Worm (Caenorhabditis elegans) whole organism, L3 larva: Measurements from ENCODE around the gene rol-8.

ENCODE experiments used
- R02D3.7 ChIP-seq: fragments of 150-350 bp; optimal IDR thresholded peaks from 2 replicates; lab custom pipeline; 2014; ENCODE audit warnings: missing biosample characterization, missing genetic modification characterization
- ZK546.5 ChIP-seq: sonication (generic microtip); optimal IDR thresholded peaks from 2 replicates; lab custom pipeline; 2017; ENCODE audit warnings: missing biosample characterization, missing genetic modification characterization
- aly-2 ChIP-seq: fragments of 150-350 bp; optimal IDR thresholded peaks from 2 replicates; lab custom pipeline; 2014; ENCODE audit warnings: missing biosample characterization, missing genetic modification characterization
- ama-1 ChIP-seq: fragments of 150-350 bp; optimal IDR thresholded peaks from 2 replicates; lab custom pipeline; 2018
- ceh-16 ChIP-seq: sonication (generic microtip); optimal IDR thresholded peaks from 2 replicates; lab custom pipeline; 2017; ENCODE audit warnings: missing biosample characterization, missing genetic modification characterization
- ceh-28 ChIP-seq: fragments of 150-350 bp; optimal IDR thresholded peaks from 2 replicates; lab custom pipeline; 2014; ENCODE audit warnings: missing biosample characterization, missing genetic modification reagents, missing genetic modification characterization
- ceh-82 ChIP-seq: fragments of 150-350 bp; optimal IDR thresholded peaks from 2 replicates; lab custom pipeline; 2014; ENCODE audit warnings: missing biosample characterization, missing genetic modification characterization
- daf-12 ChIP-seq: fragments of 150-350 bp; optimal IDR thresholded peaks from 2 replicates; lab custom pipeline; 2014; ENCODE audit warnings: missing biosample characterization, missing genetic modification reagents, missing genetic modification characterization
- egl-27 ChIP-seq: sonication (generic microtip); optimal IDR thresholded peaks from 4 replicates; lab custom pipeline; 2017; ENCODE audit warnings: missing biosample characterization, missing genetic modification reagents, missing genetic modification characterization
- elt-1 ChIP-seq: fragments of 150-350 bp; optimal IDR thresholded peaks from 2 replicates; lab custom pipeline; 2014; ENCODE audit warnings: missing biosample characterization, missing genetic modification characterization
- elt-2 ChIP-seq: sonication (generic microtip); optimal IDR thresholded peaks from 2 replicates; lab custom pipeline; 2016; ENCODE audit warnings: missing genetic modification reagents, mild to moderate bottlenecking, missing genetic modification characterization, missing compliant biosample characterization
- elt-3 ChIP-seq, 3 experiments: fragments of 150-350 bp in 1 of 3; sonication (generic microtip) in 2 of 3; optimal IDR thresholded peaks; 2 replicates in 2 of 3; 4 replicates in 1 of 3; lab custom pipeline; 2014 to 2017; ENCODE audit warnings: missing biosample characterization in 3 of 3, missing genetic modification characterization in 3 of 3
- eor-1 ChIP-seq, 2 experiments: fragments of 150-350 bp; optimal IDR thresholded peaks; 2 replicates each; lab custom pipeline; 2014 to 2018; ENCODE audit warnings: missing biosample characterization in 2 of 2, missing genetic modification characterization in 2 of 2
- fkh-10 ChIP-seq: sonication (generic microtip); optimal IDR thresholded peaks from 2 replicates; lab custom pipeline; 2017; ENCODE audit warnings: missing biosample characterization, missing genetic modification reagents, missing genetic modification characterization
- fkh-2 ChIP-seq: fragments of 150-350 bp; optimal IDR thresholded peaks from 2 replicates; lab custom pipeline; 2014; ENCODE audit warnings: missing biosample characterization, missing genetic modification reagents, missing genetic modification characterization
- fos-1 ChIP-seq: fragments of 150-350 bp; optimal IDR thresholded peaks from 2 replicates; lab custom pipeline; 2014; ENCODE audit warnings: missing biosample characterization, missing genetic modification characterization
- hmg-11 ChIP-seq: sonication (generic microtip); optimal IDR thresholded peaks from 2 replicates; lab custom pipeline; 2016; ENCODE audit warnings: missing genetic modification characterization, missing compliant biosample characterization
- jun-1 ChIP-seq: fragments of 150-350 bp; optimal IDR thresholded peaks from 2 replicates; lab custom pipeline; 2014; ENCODE audit warnings: missing biosample characterization, missing genetic modification reagents, missing genetic modification characterization
- lin-15B ChIP-seq: fragments of 150-350 bp; optimal IDR thresholded peaks from 2 replicates; lab custom pipeline; 2014; ENCODE audit warnings: missing biosample characterization, missing genetic modification characterization
- lin-39 ChIP-seq: fragments of 150-350 bp; optimal IDR thresholded peaks from 2 replicates; lab custom pipeline; 2018; ENCODE audit warnings: missing biosample characterization, missing genetic modification reagents, missing genetic modification characterization
- lsy-12 ChIP-seq: sonication (generic microtip); optimal IDR thresholded peaks from 2 replicates; lab custom pipeline; 2016; ENCODE audit warnings: mild to moderate bottlenecking, missing genetic modification characterization, missing compliant biosample characterization
- mdl-1 ChIP-seq: fragments of 150-350 bp; optimal IDR thresholded peaks from 2 replicates; lab custom pipeline; 2014; ENCODE audit warnings: missing biosample characterization, missing genetic modification characterization
- nfya-1 ChIP-seq: sonication (generic microtip); optimal IDR thresholded peaks from 2 replicates; lab custom pipeline; 2017; ENCODE audit warnings: missing genetic modification characterization, mild to moderate bottlenecking, missing compliant biosample characterization, antibody characterized with exemption, moderate library complexity; ENCODE audit not compliant: insufficient read depth
- nhr-11 ChIP-seq: fragments of 150-350 bp; optimal IDR thresholded peaks from 2 replicates; lab custom pipeline; 2014; ENCODE audit warnings: missing biosample characterization, missing genetic modification characterization
- nhr-12 ChIP-seq: fragments of 150-350 bp; optimal IDR thresholded peaks from 2 replicates; lab custom pipeline; 2014; ENCODE audit warnings: missing biosample characterization, missing genetic modification characterization
- nhr-23 ChIP-seq: fragments of 150-350 bp; optimal IDR thresholded peaks from 2 replicates; lab custom pipeline; 2014; ENCODE audit warnings: missing biosample characterization, missing genetic modification reagents, missing genetic modification characterization
- nhr-237 ChIP-seq: fragments of 150-350 bp; optimal IDR thresholded peaks from 2 replicates; lab custom pipeline; 2014; ENCODE audit warnings: missing biosample characterization, missing genetic modification characterization
- nhr-25 ChIP-seq: sonication (generic microtip); optimal IDR thresholded peaks from 2 replicates; lab custom pipeline; 2017; ENCODE audit warnings: missing biosample characterization, missing genetic modification characterization
- nhr-28 ChIP-seq: fragments of 150-350 bp; optimal IDR thresholded peaks from 2 replicates; lab custom pipeline; 2014; ENCODE audit warnings: missing biosample characterization, missing genetic modification characterization
- nhr-67 ChIP-seq: fragments of 150-350 bp; optimal IDR thresholded peaks from 2 replicates; lab custom pipeline; 2014; ENCODE audit warnings: missing biosample characterization, missing genetic modification characterization
- nhr-76 ChIP-seq: fragments of 150-350 bp; sonication (generic microtip); optimal IDR thresholded peaks from 5 replicates; lab custom pipeline; 2014; ENCODE audit warnings: missing biosample characterization, missing genetic modification characterization
- nhr-77 ChIP-seq: fragments of 150-350 bp; optimal IDR thresholded peaks from 2 replicates; lab custom pipeline; 2014; ENCODE audit warnings: missing biosample characterization, missing genetic modification characterization
- pha-4 ChIP-seq: fragments of 150-350 bp; optimal IDR thresholded peaks from 2 replicates; lab custom pipeline; 2014; ENCODE audit warnings: missing biosample characterization, missing genetic modification reagents, missing genetic modification characterization
- pqm-1 ChIP-seq: fragments of 150-350 bp; optimal IDR thresholded peaks from 2 replicates; lab custom pipeline; 2017; ENCODE audit warnings: missing biosample characterization, missing genetic modification characterization, inconsistent platforms
- sea-2 ChIP-seq: fragments of 150-350 bp; sonication (generic microtip); optimal IDR thresholded peaks from 4 replicates; lab custom pipeline; 2014; ENCODE audit warnings: missing biosample characterization, missing genetic modification reagents, missing genetic modification characterization
- skn-1 ChIP-seq: fragments of 150-350 bp; optimal IDR thresholded peaks from 2 replicates; lab custom pipeline; 2014; ENCODE audit warnings: missing biosample characterization, missing genetic modification characterization
- snpc-4 ChIP-seq: fragments of 150-350 bp; optimal IDR thresholded peaks from 2 replicates; lab custom pipeline; 2014; ENCODE audit warnings: missing biosample characterization, missing genetic modification characterization
- unc-39 ChIP-seq: sonication (generic microtip); optimal IDR thresholded peaks from 4 replicates; lab custom pipeline; 2017; ENCODE audit warnings: missing biosample characterization, missing genetic modification characterization
- unc-62 ChIP-seq: fragments of 150-350 bp; sonication (generic microtip); optimal IDR thresholded peaks from 4 replicates; lab custom pipeline; 2014; ENCODE audit warnings: missing biosample characterization, missing genetic modification reagents, missing genetic modification characterization
- zag-1 ChIP-seq: fragments of 150-350 bp; optimal IDR thresholded peaks from 2 replicates; lab custom pipeline; 2014; ENCODE audit warnings: missing biosample characterization, missing genetic modification characterization
- ztf-11 ChIP-seq: fragments of 150-350 bp; optimal IDR thresholded peaks from 2 replicates; lab custom pipeline; 2014; ENCODE audit warnings: missing biosample characterization, missing genetic modification characterization
- ztf-4 ChIP-seq: fragments of 150-350 bp; optimal IDR thresholded peaks from 2 replicates; lab custom pipeline; 2014; ENCODE audit warnings: missing biosample characterization, missing genetic modification characterization

rol-8 gene

DNA sequence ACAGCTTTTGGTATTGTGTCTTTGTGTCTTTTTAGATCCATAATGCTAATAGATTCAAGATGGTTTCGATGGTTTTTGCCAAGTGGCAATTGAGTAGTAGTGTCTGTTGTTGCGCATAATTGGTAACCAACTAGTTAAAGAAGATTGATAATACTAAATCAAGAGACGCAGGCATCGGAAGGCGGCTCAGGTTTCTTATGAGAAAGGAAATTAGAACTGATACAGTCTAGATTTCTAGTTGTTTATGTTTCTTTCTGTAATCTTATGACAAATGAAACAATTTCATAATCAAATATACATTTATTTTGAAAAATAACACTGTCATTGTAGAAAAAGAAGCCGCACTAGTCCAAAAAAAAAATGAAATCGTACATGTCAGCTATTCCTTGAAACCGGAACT is 9.9 kb downstream of the rol-8 start, which contains the start of gene ZK1290.10:
TSS of gene ZK1290.10 (minus strand) at position 101 of the 400 bp plus-strand sequence.
- TF ChIP-seq elt-3 (tag; optimal IDR thresholded peaks at IDR 0.05; lab: Kevin White, UChicago) (no peak), nhr-28 (tag; lab: Kevin White, UChicago) (no peak), ZK546.5 (tag; lab: Kevin White, UChicago) (no peak), nhr-67 (tag; lab: Kevin White, UChicago) (no peak), nhr-76 (tag; lab: Kevin White, UChicago) (no peak), ztf-11 (tag; lab: Kevin White, UChicago) (no peak), nhr-237 (no peak), fkh-2 (tag; lab: Kevin White, UChicago) (no peak), snpc-4 (tag; lab: Kevin White, UChicago) (no peak), skn-1 (tag; lab: Kevin White, UChicago) (no peak), aly-2 (tag; lab: Kevin White, UChicago) (no peak), lsy-12 (tag; lab: Kevin White, UChicago) (no peak)
- TF ChIP-seq, all 47 proteins: peak for 0

DNA sequence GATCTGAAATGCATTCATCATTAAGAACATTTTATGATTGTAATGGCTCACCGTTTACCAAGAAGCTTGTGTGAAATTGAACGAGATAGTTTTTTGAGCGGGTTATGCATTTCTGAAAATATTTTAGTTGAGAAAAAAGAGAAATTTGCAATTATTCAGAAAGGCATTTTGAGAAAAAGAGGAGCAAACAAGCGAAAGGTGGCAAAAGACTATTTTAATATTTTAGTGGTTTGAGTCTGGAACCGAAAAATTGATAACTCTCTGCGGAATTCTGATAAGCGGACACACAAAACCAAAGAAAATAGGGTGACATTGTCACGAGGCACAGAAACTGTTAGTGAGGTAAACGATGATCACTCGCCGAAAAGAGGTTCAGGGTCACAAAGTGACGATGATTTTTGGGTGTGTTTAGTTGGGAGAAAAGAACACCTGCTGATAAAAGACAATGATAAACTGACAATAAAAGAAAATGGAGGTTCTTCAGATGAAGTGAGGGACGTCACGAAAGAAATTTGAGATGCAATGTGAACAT is 10.9 kb downstream of the rol-8 start:
- TF ChIP-seq nhr-28 (tag; lab: Kevin White, UChicago) (no peak), ceh-16 (tag; lab: Kevin White, UChicago) (no peak), elt-2 (tag; lab: Kevin White, UChicago) (peak; percentile 98), R02D3.7 (tag; lab: Kevin White, UChicago) (no peak), nhr-67 (tag; lab: Kevin White, UChicago) (no peak), elt-1 (tag; lab: Kevin White, UChicago) (no peak), ZK546.5 (tag; lab: Kevin White, UChicago) (no peak), lin-15B (tag; lab: Kevin White, UChicago) (no peak), ztf-11 (tag; lab: Kevin White, UChicago) (no peak), nhr-12 (tag; lab: Kevin White, UChicago) (no peak), nhr-11 (no peak), jun-1 (tag; lab: Kevin White, UChicago) (peak; percentile 84), pqm-1 (tag; lab: Kevin White, UChicago) (peak; percentile 79), zag-1 (no peak), ceh-82 (no peak), nhr-25 (tag; lab: Kevin White, UChicago) (peak; percentile 81), egl-27 (no peak), snpc-4 (tag; lab: Kevin White, UChicago) (no peak), hmg-11 (tag; lab: Kevin White, UChicago) (no peak), nfya-1 (no peak), unc-62 (no peak), pha-4 (tag; lab: Kevin White, UChicago) (peak; percentile 55), unc-39 (tag; lab: Kevin White, UChicago) (no peak), sea-2 (no peak)

DNA sequence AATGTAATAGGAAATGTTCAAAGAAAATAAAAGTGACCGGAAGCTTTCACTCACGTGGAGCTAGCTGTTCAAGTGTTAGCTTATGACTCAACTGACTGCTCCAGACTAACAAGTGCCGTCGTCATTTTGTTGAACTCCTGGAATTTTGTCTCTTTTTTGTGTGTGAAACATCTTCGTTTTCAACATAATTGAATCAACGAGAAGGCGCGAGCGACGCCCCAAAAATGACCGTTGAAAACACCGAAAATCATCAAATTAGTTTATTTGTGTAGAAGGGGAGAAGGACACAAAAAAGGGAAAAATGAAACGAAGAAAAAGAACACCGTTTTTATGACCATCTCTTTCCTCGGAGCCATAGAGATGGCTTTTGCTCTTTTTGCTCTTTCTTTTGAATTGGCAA is 11.5 kb downstream of the rol-8 start, which contains the start of gene ZK1290.14:
TSS of gene ZK1290.14 (minus strand) at position 139 of the 400 bp plus-strand sequence.
- TF ChIP-seq fos-1, result no peak
- TF ChIP-seq pqm-1 (tag; lab: Kevin White, UChicago), result no peak
- no peak for TF ChIP-seq egl-27

DNA sequence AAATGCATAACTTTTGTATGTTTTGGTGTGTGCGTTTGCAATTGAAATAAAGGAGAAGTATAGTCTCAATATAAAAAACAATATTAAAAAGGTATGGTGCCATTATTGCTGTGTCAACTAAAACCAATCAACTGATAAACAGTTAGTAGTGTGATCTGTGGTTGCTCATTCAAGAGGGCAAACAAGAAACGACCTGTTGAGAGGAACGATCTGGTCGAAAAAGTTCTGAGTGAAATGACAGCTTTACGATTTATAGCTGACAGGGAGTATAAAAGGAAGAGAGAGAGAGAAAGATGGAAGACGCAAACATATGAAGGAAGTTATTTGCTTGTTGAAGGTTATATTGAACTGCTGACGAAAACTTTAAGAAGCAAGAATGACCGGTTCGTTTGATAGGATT is 14.1 kb downstream of the rol-8 start:
- TF ChIP-seq egl-27 (no peak), ceh-82 (no peak), sea-2 (no peak), fkh-2 (tag; lab: Kevin White, UChicago) (no peak), fkh-10 (no peak), ztf-4 (tag; lab: Kevin White, UChicago) (no peak), ceh-28 (tag; lab: Kevin White, UChicago) (no peak), nhr-23 (tag; lab: Kevin White, UChicago) (no peak), ama-1 (lab: Kevin White, UChicago) (no peak), ZK546.5 (tag; lab: Kevin White, UChicago) (no peak), nhr-77 (tag; lab: Kevin White, UChicago) (no peak), elt-1 (tag; lab: Kevin White, UChicago) (no peak), lin-39 (tag; lab: Kevin White, UChicago) (no peak), lsy-12 (tag; lab: Kevin White, UChicago) (no peak), ceh-16 (tag; lab: Kevin White, UChicago) (no peak), skn-1 (tag; lab: Kevin White, UChicago) (no peak), daf-12 (tag; lab: Kevin White, UChicago) (no peak), zag-1 (no peak), nhr-67 (tag; lab: Kevin White, UChicago) (no peak), snpc-4 (tag; lab: Kevin White, UChicago) (no peak), R02D3.7 (tag; lab: Kevin White, UChicago) (no peak), pqm-1 (tag; lab: Kevin White, UChicago) (peak; percentile 26), pha-4 (tag; lab: Kevin White, UChicago) (peak; percentile 54), nhr-12 (tag; lab: Kevin White, UChicago) (no peak), eor-1 (tag; optimal IDR thresholded peaks at IDR 0.05; lab: Kevin White, UChicago) (no peak), fos-1 (no peak), jun-1 (tag; lab: Kevin White, UChicago) (peak; percentile 13), nhr-237 (no peak), mdl-1 (no peak), nhr-25 (tag; lab: Kevin White, UChicago) (peak; percentile 51), nhr-28 (tag; lab: Kevin White, UChicago) (no peak), unc-62 (peak; percentile 10), aly-2 (tag; lab: Kevin White, UChicago) (no peak)
